Fruit fly (Drosophila melanogaster) whole organism, wandering third instar larva: ENCODE data around the gene Grl62b.

Source experiments
- Myc ChIP-seq: fragments of >200 bp; optimal IDR thresholded peaks from 2 replicates; lab custom pipeline; 2017
- Sp1 ChIP-seq: fragments of 200-800 bp; sonication (Bioruptor generic); optimal IDR thresholded peaks from 3 replicates; lab custom pipeline; 2019; ENCODE audit warnings: missing biosample characterization, mild to moderate bottlenecking, missing genetic modification characterization, moderate library complexity
- dmrt93B ChIP-seq: fragments of 200-800 bp; sonication (Bioruptor generic); optimal IDR thresholded peaks from 2 replicates; lab custom pipeline; 2018; ENCODE audit warnings: missing biosample characterization, mild to moderate bottlenecking, missing genetic modification characterization
- lola ChIP-seq: fragments of >200 bp; optimal IDR thresholded peaks from 2 replicates; lab custom pipeline; 2017; ENCODE audit warnings: missing biosample characterization, missing genetic modification characterization
- rgr ChIP-seq: fragments of 200-800 bp; sonication (Bioruptor generic); optimal IDR thresholded peaks from 3 replicates; lab custom pipeline; 2016; ENCODE audit warnings: missing biosample characterization, mild to moderate bottlenecking, missing genetic modification characterization
- usp ChIP-seq: fragments of >200 bp; optimal IDR thresholded peaks from 2 replicates; lab custom pipeline; 2017; ENCODE audit warnings: missing biosample characterization, missing genetic modification characterization
- woc ChIP-seq: sonication (Bioruptor generic); optimal IDR thresholded peaks from 2 replicates; lab custom pipeline; 2016; ENCODE audit warnings: missing biosample characterization, mild to moderate bottlenecking, missing genetic modification characterization

dm6 chr3L:2004732-2005131 lies 18.5 kb downstream of the Grl62b start:
- no peak for TF ChIP-seq Sp1
- TF ChIP-seq woc = no peak
- no peak for TF ChIP-seq lola
- TF ChIP-seq Myc (lab: Kevin White, UChicago) = no peak
- TF ChIP-seq dmrt93B (GFP tag; lab: Kevin White, UChicago) = no peak
- TF ChIP-seq usp (GFP tag; lab: Kevin White, UChicago) = no peak
- no peak for TF ChIP-seq rgr
